Fruit fly (Drosophila melanogaster): ENCODE results near the gene CG9593.

CG9593 gene

dm6 chr3R:15839294-15839693, 37.2 kb downstream of the CG9593 start, which contains the start of gene Pbp45 (continued):
- TF ChIP-seq BEAF-32 (GFP tag; optimal IDR thresholded peaks at IDR 0.05), result peak; percentile 34
- TF ChIP-seq CG32532 (GFP tag; IDR thresholded peaks at IDR 0.05), result no peak
- peak; percentile 4 for TF ChIP-seq az2 (GFP tag; optimal IDR thresholded peaks at IDR 0.05)
- TF ChIP-seq CG4424 (GFP tag; optimal IDR thresholded peaks at IDR 0.05), result no peak
- no peak for TF ChIP-seq CG1529 (GFP tag; optimal IDR thresholded peaks at IDR 0.05)
- TF ChIP-seq sens (GFP tag), result peak; percentile 44
- TF ChIP-seq tap (tag; optimal IDR thresholded peaks at IDR 0.05), result no peak
- TF ChIP-seq CG13287 (GFP tag; IDR thresholded peaks at IDR 0.05; ENCODE audit: partially characterized antibody), result peak; percentile 60; the same call in 1 of the 2 replicates
- TF ChIP-seq Rfx (GFP tag; IDR thresholded peaks at IDR 0.05), result peak; percentile 58
- TF ChIP-seq CG34224 (GFP tag; IDR thresholded peaks at IDR 0.05; ENCODE audit: partially characterized antibody), result peak; percentile 52; the same call in 2 of the 3 replicates
- TF ChIP-seq da (GFP tag; optimal IDR thresholded peaks at IDR 0.05), result no peak
- no peak for TF ChIP-seq Nf-YB (GFP tag; optimal IDR thresholded peaks at IDR 0.05)
- no peak for TF ChIP-seq CG11456 (GFP tag; IDR thresholded peaks at IDR 0.05)
- TF ChIP-seq dati (GFP tag; IDR thresholded peaks at IDR 0.05), result no peak
- no peak for TF ChIP-seq CG17568 (GFP tag; optimal IDR thresholded peaks at IDR 0.05)
- TF ChIP-seq CG9932 (GFP tag; IDR thresholded peaks at IDR 0.05), result peak; percentile 49; the same call in 1 of the 2 replicates
- no peak for TF ChIP-seq Antp (GFP tag; optimal IDR thresholded peaks at IDR 0.05)
- no peak for TF ChIP-seq dmrt99B (tag; optimal IDR thresholded peaks at IDR 0.05)
- TF ChIP-seq Atf6 (GFP tag; IDR thresholded peaks at IDR 0.05), result no peak
- peak; percentile 8 for TF ChIP-seq CG15514 (GFP tag; optimal IDR thresholded peaks at IDR 0.05)
- no peak for TF ChIP-seq fd64A (GFP tag; optimal IDR thresholded peaks at IDR 0.05)
- TF ChIP-seq rib (GFP tag; IDR thresholded peaks at IDR 0.05), result no peak
- TF ChIP-seq sisA (GFP tag; IDR thresholded peaks at IDR 0.05), result no peak
- peak; percentile 19 for TF ChIP-seq HLH54F (GFP tag; optimal IDR thresholded peaks at IDR 0.05)
- TF ChIP-seq CG4820 (GFP tag; optimal IDR thresholded peaks at IDR 0.05), result no peak
- no peak for TF ChIP-seq CG12236 (GFP tag; optimal IDR thresholded peaks at IDR 0.05)
- TF ChIP-seq Hand (GFP tag; optimal IDR thresholded peaks at IDR 0.05), result no peak
- TF ChIP-seq bbx (GFP tag; IDR thresholded peaks at IDR 0.05; ENCODE audit: partially characterized antibody), result 0 out of 2 replicates have a peak, but pooled peaks have one; percentile 41
- no peak for TF ChIP-seq CG9876 (GFP tag; optimal IDR thresholded peaks at IDR 0.05)
- TF ChIP-seq CG11696 (GFP tag; IDR thresholded peaks at IDR 0.05), result no peak
- TF ChIP-seq pum (GFP tag; optimal IDR thresholded peaks at IDR 0.05), result no peak
- TF ChIP-seq CG5245 (GFP tag; optimal IDR thresholded peaks at IDR 0.05), result no peak
- TF ChIP-seq pzg (GFP tag; optimal IDR thresholded peaks at IDR 0.05), result peak; percentile 41
- no peak for TF ChIP-seq CG13894 (tag; optimal IDR thresholded peaks at IDR 0.05)
- no peak for TF ChIP-seq fru (optimal IDR thresholded peaks at IDR 0.05)
- no peak for TF ChIP-seq ro (GFP tag; IDR thresholded peaks at IDR 0.05)
- TF ChIP-seq peb (GFP tag; IDR thresholded peaks at IDR 0.05), result no peak
- 0 out of 3 replicates have a peak, but pooled peaks have one; percentile 23 for TF ChIP-seq Doc3 (GFP tag; IDR thresholded peaks at IDR 0.05; ENCODE audit: partially characterized antibody)
- TF ChIP-seq bsh (GFP tag; optimal IDR thresholded peaks at IDR 0.05), result no peak
- no peak for TF ChIP-seq CG18619 (GFP tag; optimal IDR thresholded peaks at IDR 0.05)
- no peak for TF ChIP-seq Trl (optimal IDR thresholded peaks at IDR 0.05)
- TF ChIP-seq Trl (GFP tag; optimal IDR thresholded peaks at IDR 0.05), result no peak
- TF ChIP-seq gcm (GFP tag; optimal IDR thresholded peaks at IDR 0.05), result no peak
- no peak for TF ChIP-seq Blimp-1 (GFP tag; optimal IDR thresholded peaks at IDR 0.05)
- TF ChIP-seq CG7786 (GFP tag; optimal IDR thresholded peaks at IDR 0.05), result no peak
- no peak for TF ChIP-seq CG15479 (GFP tag; optimal IDR thresholded peaks at IDR 0.05)
- peak; percentile 21 for TF ChIP-seq Xbp1 (GFP tag; optimal IDR thresholded peaks at IDR 0.05)
- TF ChIP-seq vfl (GFP tag; optimal IDR thresholded peaks at IDR 0.05), result no peak
- TF ChIP-seq Myb (GFP tag; optimal IDR thresholded peaks at IDR 0.05), result peak; percentile 37
- no peak for TF ChIP-seq gce (GFP tag; IDR thresholded peaks at IDR 0.05)
- peak; percentile 89 for TF ChIP-seq Dp (GFP tag; optimal IDR thresholded peaks at IDR 0.05)
- TF ChIP-seq bab2 (GFP tag; optimal IDR thresholded peaks at IDR 0.05), result no peak
